Fruit fly (Drosophila melanogaster) whole organism, embryonic: Measurements from ENCODE around the gene BOD1.

ENCODE experiments used
- CG18764 ChIP-seq: fragments of 200-800 bp; sonication (Bioruptor generic); optimal IDR thresholded peaks from 3 replicates; lab custom pipeline; 2016; ENCODE audit warnings: missing biosample characterization, missing genetic modification characterization
- CrebB ChIP-seq: fragments of 200-800 bp; sonication (Bioruptor generic); optimal IDR thresholded peaks from 3 replicates; lab custom pipeline; 2018; ENCODE audit warnings: missing biosample characterization, mild to moderate bottlenecking, missing genetic modification characterization
- Lpt ChIP-seq: fragments of >200 bp; optimal IDR thresholded peaks from 2 replicates; lab custom pipeline; 2018; ENCODE audit warnings: missing biosample characterization, missing genetic modification characterization
- fru ChIP-seq: fragments of >200 bp; optimal IDR thresholded peaks from 2 replicates; lab custom pipeline; 2017
- insv ChIP-seq, 2 experiments: fragments of 200-800 bp; sonication (Bioruptor generic); optimal IDR thresholded peaks; 3 replicates each; lab custom pipeline; 2016 to 2018; ENCODE audit warnings: missing biosample characterization in 2 of 2, missing genetic modification characterization in 2 of 2
- pros ChIP-seq: fragments of 200-800 bp; sonication (Bioruptor generic); optimal IDR thresholded peaks from 3 replicates; lab custom pipeline; 2019; ENCODE audit warnings: missing biosample characterization, mild to moderate bottlenecking, missing genetic modification characterization, moderate library complexity

- no peak for TF ChIP-seq fru (lab: Kevin White, UChicago)
- no peak for TF ChIP-seq pros (GFP tag; lab: Kevin White, UChicago)
- TF ChIP-seq CrebB (tag; lab: Kevin White, UChicago): no peak
- TF ChIP-seq insv (GFP tag; optimal IDR thresholded peaks at IDR 0.05; lab: Kevin White, UChicago): no peak
- no peak for TF ChIP-seq CG18764 (GFP tag; lab: Kevin White, UChicago)
- no peak for TF ChIP-seq Lpt (GFP tag; lab: Kevin White, UChicago)
Observed at dm6 chr3R:27928140-27928539, 9.9 kb upstream of the BOD1 start, which contains the start of gene nenya.
